Worm (Caenorhabditis elegans): ENCODE measurements around the gene F10E9.11.

DNA sequence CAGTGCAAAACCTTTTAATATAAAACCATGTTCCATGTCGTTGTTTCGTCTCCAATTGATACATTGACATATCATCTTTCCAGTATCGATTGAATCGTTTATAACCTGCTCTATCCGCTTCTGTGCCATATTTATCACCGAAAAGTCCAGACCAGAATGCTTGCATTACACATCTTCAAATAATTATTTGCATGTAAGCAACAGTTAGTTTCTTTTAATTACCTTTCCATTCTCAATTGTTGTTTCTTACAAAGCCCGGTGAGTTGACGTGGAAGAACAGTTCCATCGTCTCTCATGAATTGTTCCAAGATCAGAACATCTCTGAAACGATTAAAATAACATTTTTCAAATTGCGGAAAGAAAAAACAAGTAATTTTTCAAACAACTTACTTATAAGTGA lies 12.2 kb upstream of the F10E9.11 start, which contains the start of gene iglr-2:
- TF ChIP-seq ceh-9 (tag; optimal IDR thresholded peaks at IDR 0.05) (no peak), unc-55 (GFP tag; optimal IDR thresholded peaks at IDR 0.05) (no peak), T23F11.4 (GFP tag; optimal IDR thresholded peaks at IDR 0.05) (no peak)

Measured in whole organism, late embryonic.